Worm (Caenorhabditis elegans) whole organism, L1 larva: Measurements from ENCODE around the gene tsp-2.

Experiments used
- C16A3.4 ChIP-seq: fragments of 150-350 bp; optimal IDR thresholded peaks from 2 replicates; lab custom pipeline; 2014; ENCODE audit warnings: missing biosample characterization, missing genetic modification characterization
- aha-1 ChIP-seq: fragments of 150-350 bp; optimal IDR thresholded peaks from 2 replicates; lab custom pipeline; 2014; ENCODE audit warnings: missing biosample characterization, missing genetic modification characterization
- alr-1 ChIP-seq: fragments of 200-800 bp; sonication (Bioruptor generic); optimal IDR thresholded peaks from 2 replicates; lab custom pipeline; 2018; ENCODE audit warnings: borderline replicate concordance, mild to moderate bottlenecking, missing genetic modification characterization, missing compliant biosample characterization
- ama-1 ChIP-seq: fragments of 150-350 bp; optimal IDR thresholded peaks from 2 replicates; lab custom pipeline; 2014
- blmp-1 ChIP-seq: fragments of 150-350 bp; optimal IDR thresholded peaks from 2 replicates; lab custom pipeline; 2014; ENCODE audit warnings: missing biosample characterization, missing genetic modification characterization
- ceh-63 ChIP-seq: fragments of 200-800 bp; sonication (Bioruptor generic); optimal IDR thresholded peaks from 2 replicates; lab custom pipeline; 2018; ENCODE audit warnings: mild to moderate bottlenecking, missing genetic modification characterization, missing compliant biosample characterization
- ceh-82 ChIP-seq, 3 experiments: fragments of 150-350 bp in 1 of 3; sonication (generic microtip) in 2 of 3; optimal IDR thresholded peaks; 2 replicates each; lab custom pipeline; 2014 to 2017; ENCODE audit warnings: missing biosample characterization in 3 of 3, missing genetic modification characterization in 3 of 3
- ceh-90 ChIP-seq: sonication (generic microtip); optimal IDR thresholded peaks from 2 replicates; lab custom pipeline; 2016; ENCODE audit warnings: missing genetic modification characterization, missing compliant biosample characterization
- ces-1 ChIP-seq: fragments of 150-350 bp; optimal IDR thresholded peaks from 2 replicates; lab custom pipeline; 2014; ENCODE audit warnings: missing biosample characterization, missing genetic modification reagents, missing genetic modification characterization
- dpl-1 ChIP-seq, 3 experiments: fragments of 150-350 bp in 2 of 3; sonication (generic microtip) in 1 of 3; optimal IDR thresholded peaks; 2 replicates each; lab custom pipeline; 2014 to 2017; ENCODE audit warnings: missing biosample characterization in 3 of 3, missing genetic modification characterization in 3 of 3, missing genetic modification reagents in 3 of 3
- dsc-1 ChIP-seq: sonication (generic microtip); optimal IDR thresholded peaks from 2 replicates; lab custom pipeline; 2016; ENCODE audit warnings: mild to moderate bottlenecking, missing genetic modification characterization, missing compliant biosample characterization
- efl-1 ChIP-seq, 4 experiments: fragments of 150-350 bp; optimal IDR thresholded peaks in 3 of 4; peaks in 1 of 4; 1 replicate in 1 of 4; 2 replicates in 3 of 4; lab custom pipeline; 2014; ENCODE audit warnings: missing biosample characterization in 2 of 4, missing genetic modification characterization in 2 of 4, missing genetic modification reagents in 2 of 4
- egl-13 ChIP-seq: sonication (generic microtip); optimal IDR thresholded peaks from 2 replicates; lab custom pipeline; 2016; ENCODE audit warnings: missing genotype, missing genetic modification reagents, missing genetic modification characterization, missing compliant biosample characterization
- elt-2 ChIP-seq: sonication (generic microtip); optimal IDR thresholded peaks from 2 replicates; lab custom pipeline; 2016; ENCODE audit warnings: missing genetic modification characterization, mild to moderate bottlenecking, inconsistent platforms, missing compliant biosample characterization, missing genetic modification reagents
- ets-5 ChIP-seq: fragments of 200-800 bp; sonication (Bioruptor generic); IDR thresholded peaks from 2 replicates; pipeline ENCODE4 v1.3.6; 2022; ENCODE audit warnings: missing genetic modification characterization, missing compliant biosample characterization
- fkh-10 ChIP-seq: sonication (generic microtip); optimal IDR thresholded peaks from 2 replicates; lab custom pipeline; 2017; ENCODE audit warnings: missing biosample characterization, missing genetic modification reagents, missing genetic modification characterization
- hlh-17 ChIP-seq: fragments of 200-800 bp; sonication (Bioruptor generic); optimal IDR thresholded peaks from 2 replicates; lab custom pipeline; 2018; ENCODE audit warnings: missing genetic modification characterization, mild to moderate bottlenecking, missing compliant biosample characterization, moderate library complexity, borderline replicate concordance
- isw-1 ChIP-seq: fragments of 200-800 bp; sonication (Bioruptor generic); IDR thresholded peaks from 2 replicates; pipeline ENCODE4 v1.3.6; 2022; ENCODE audit warnings: missing genetic modification characterization, missing compliant biosample characterization
- jun-1 ChIP-seq: fragments of 150-350 bp; optimal IDR thresholded peaks from 2 replicates; lab custom pipeline; 2014; ENCODE audit warnings: missing biosample characterization, missing genetic modification reagents, missing genetic modification characterization
- lin-14 ChIP-seq: fragments of 200-800 bp; sonication (Bioruptor generic); optimal IDR thresholded peaks from 2 replicates; lab custom pipeline; 2018; ENCODE audit warnings: mild to moderate bottlenecking, missing genetic modification characterization, moderate library complexity, missing compliant biosample characterization
- lin-15B ChIP-seq: fragments of 150-350 bp; sonication (generic microtip); optimal IDR thresholded peaks from 3 replicates; lab custom pipeline; 2014; ENCODE audit warnings: missing biosample characterization, missing genetic modification characterization
- lin-35 ChIP-seq, 2 experiments: fragments of 150-350 bp; optimal IDR thresholded peaks; 2 replicates each; lab custom pipeline; 2014; ENCODE audit warnings: missing biosample characterization in 2 of 2, missing genetic modification characterization in 2 of 2, missing genetic modification reagents in 2 of 2
- lin-39 ChIP-seq: fragments of 150-350 bp; optimal IDR thresholded peaks from 2 replicates; lab custom pipeline; 2014; ENCODE audit warnings: missing biosample characterization, missing genetic modification reagents, missing genetic modification characterization
- lir-3 ChIP-seq: sonication (generic microtip); optimal IDR thresholded peaks from 2 replicates; lab custom pipeline; 2016; ENCODE audit warnings: mild to moderate bottlenecking, missing genetic modification characterization, moderate library complexity, missing compliant biosample characterization; ENCODE audit not compliant: poor library complexity
- lsy-2 ChIP-seq, 2 experiments: fragments of 150-350 bp; optimal IDR thresholded peaks; 2 replicates each; lab custom pipeline; 2014; ENCODE audit warnings: missing biosample characterization in 2 of 2, missing genetic modification characterization in 2 of 2
- mef-2 ChIP-seq: fragments of 150-350 bp; optimal IDR thresholded peaks from 2 replicates; lab custom pipeline; 2014; ENCODE audit warnings: missing biosample characterization, missing genetic modification characterization
- nhr-11 ChIP-seq: fragments of 150-350 bp; optimal IDR thresholded peaks from 2 replicates; lab custom pipeline; 2014; ENCODE audit warnings: missing biosample characterization, missing genetic modification characterization
- nhr-12 ChIP-seq: sonication (generic microtip); optimal IDR thresholded peaks from 2 replicates; lab custom pipeline; 2017; ENCODE audit warnings: missing biosample characterization, missing genetic modification characterization
- nhr-237 ChIP-seq: fragments of 150-350 bp; optimal IDR thresholded peaks from 2 replicates; lab custom pipeline; 2014; ENCODE audit warnings: missing biosample characterization, missing genetic modification characterization
- nhr-28 ChIP-seq: fragments of 150-350 bp; optimal IDR thresholded peaks from 2 replicates; lab custom pipeline; 2014; ENCODE audit warnings: missing biosample characterization, missing genetic modification characterization
- nhr-71 ChIP-seq: sonication (generic microtip); optimal IDR thresholded peaks from 2 replicates; lab custom pipeline; 2016; ENCODE audit warnings: mild to moderate bottlenecking, missing genetic modification characterization, moderate library complexity, missing compliant biosample characterization
- nhr-77 ChIP-seq: fragments of 150-350 bp; optimal IDR thresholded peaks from 2 replicates; lab custom pipeline; 2014; ENCODE audit warnings: missing biosample characterization, missing genetic modification characterization
- nhr-90 ChIP-seq: sonication (generic microtip); optimal IDR thresholded peaks from 2 replicates; lab custom pipeline; 2016; ENCODE audit warnings: mild to moderate bottlenecking, missing genetic modification characterization, missing compliant biosample characterization; ENCODE audit not compliant: poor library complexity
- pag-3 ChIP-seq: sonication (generic microtip); optimal IDR thresholded peaks from 2 replicates; lab custom pipeline; 2017; ENCODE audit warnings: missing genetic modification characterization, mild to moderate bottlenecking, missing compliant biosample characterization, antibody characterized with exemption, borderline replicate concordance; ENCODE audit not compliant: insufficient read depth
- rnt-1 ChIP-seq: sonication (generic microtip); optimal IDR thresholded peaks from 2 replicates; lab custom pipeline; 2016; ENCODE audit warnings: mild to moderate bottlenecking, missing genetic modification characterization, moderate library complexity, missing compliant biosample characterization
- snu-23 ChIP-seq: sonication (generic microtip); optimal IDR thresholded peaks from 2 replicates; lab custom pipeline; 2016; ENCODE audit warnings: missing genetic modification characterization, missing compliant biosample characterization
- sox-4 ChIP-seq: sonication (generic microtip); optimal IDR thresholded peaks from 2 replicates; lab custom pipeline; 2016; ENCODE audit warnings: missing genetic modification characterization, missing compliant biosample characterization
- sptf-1 ChIP-seq: fragments of 150-350 bp; optimal IDR thresholded peaks from 2 replicates; lab custom pipeline; 2014; ENCODE audit warnings: missing biosample characterization, missing genetic modification characterization
- tbx-2 ChIP-seq: sonication (generic microtip); optimal IDR thresholded peaks from 2 replicates; lab custom pipeline; 2016; ENCODE audit warnings: missing genetic modification characterization, missing compliant biosample characterization
- unc-130 ChIP-seq: fragments of 150-350 bp; optimal IDR thresholded peaks from 2 replicates; lab custom pipeline; 2017; ENCODE audit warnings: missing biosample characterization, missing genetic modification characterization, inconsistent platforms
- unc-30 ChIP-seq: sonication (generic microtip); optimal IDR thresholded peaks from 2 replicates; lab custom pipeline; 2017; ENCODE audit warnings: missing biosample characterization, missing genetic modification characterization
- unc-62 ChIP-seq: fragments of 150-350 bp; optimal IDR thresholded peaks from 2 replicates; lab custom pipeline; 2014; ENCODE audit warnings: missing biosample characterization, missing genetic modification reagents, missing genetic modification characterization
- unc-86 ChIP-seq: sonication (generic microtip); optimal IDR thresholded peaks from 2 replicates; lab custom pipeline; 2016; ENCODE audit warnings: missing genetic modification characterization, missing compliant biosample characterization
- vab-15 ChIP-seq: sonication (generic microtip); optimal IDR thresholded peaks from 2 replicates; lab custom pipeline; 2017; ENCODE audit warnings: missing genotype, mild to moderate bottlenecking, missing genetic modification characterization, missing compliant biosample characterization
- zag-1 ChIP-seq: fragments of 150-350 bp; optimal IDR thresholded peaks from 2 replicates; lab custom pipeline; 2014; ENCODE audit warnings: missing biosample characterization, missing genetic modification characterization
- ztf-4 ChIP-seq: fragments of 150-350 bp; optimal IDR thresholded peaks from 2 replicates; lab custom pipeline; 2014; ENCODE audit warnings: missing biosample characterization, missing genetic modification characterization

tsp-2 gene

DNA sequence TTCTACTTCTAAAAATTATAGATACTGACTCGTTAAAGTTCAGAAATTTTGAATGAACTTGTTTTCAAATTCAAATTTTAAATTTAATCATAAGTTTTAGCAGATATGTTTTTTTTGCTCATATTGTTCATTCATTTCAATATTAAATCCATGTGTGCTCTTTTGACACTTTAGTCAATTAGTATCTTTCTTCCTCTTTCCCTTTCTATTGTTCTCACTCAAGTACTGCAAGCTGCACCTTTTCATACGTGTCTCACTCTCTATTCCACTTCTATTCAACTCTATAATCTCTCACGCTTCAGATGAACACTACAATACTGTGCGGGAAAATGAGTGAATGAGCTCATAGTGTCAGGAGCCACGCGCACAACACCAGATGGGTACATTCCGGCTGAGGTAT is 19.8 kb downstream of the tsp-2 start, which contains the start of gene C30A5.16:
C30A5.16 (plus strand) TSS at position 301 of the 400 bp plus-strand sequence.
- TF ChIP-seq efl-1 (optimal IDR thresholded peaks at IDR 0.05; lab: Kevin White, UChicago), result no peak
- TF ChIP-seq efl-1 (GFP tag; optimal IDR thresholded peaks at IDR 0.05 in 1 of 2; lab: Kevin White, UChicago), result peak in 1 of 2 experiments; percentile 34
- TF ChIP-seq dsc-1 (tag; lab: Kevin White, UChicago), result peak; percentile 11
- no peak for TF ChIP-seq sox-4 (tag; lab: Kevin White, UChicago)
- TF ChIP-seq blmp-1 (tag; lab: Kevin White, UChicago), result no peak
- TF ChIP-seq fkh-10 (GFP tag; lab: Kevin White, UChicago), result no peak
- TF ChIP-seq, all 84 proteins: peak for 2

DNA sequence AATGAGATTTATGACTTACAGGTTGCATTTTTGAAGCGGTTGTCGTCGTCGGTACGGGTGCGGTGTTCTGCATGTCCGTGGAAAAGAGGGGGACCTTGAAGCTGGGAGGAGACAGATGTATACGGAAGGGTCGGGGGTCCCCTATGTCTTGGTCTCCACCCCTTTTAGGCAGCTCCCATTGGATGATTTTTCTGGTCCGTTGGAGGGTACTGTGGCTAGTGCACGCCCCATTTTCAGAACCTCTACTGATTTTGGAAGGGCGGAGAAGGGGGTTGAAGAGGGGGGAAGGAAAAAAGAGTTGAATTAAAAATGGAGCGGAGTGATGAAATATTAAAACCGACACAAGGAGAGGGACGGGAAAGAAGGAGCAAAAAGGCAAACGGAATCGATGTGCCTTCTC is 21.5 kb downstream of the tsp-2 start, which contains the start of gene unc-86:
unc-86 (minus strand) TSS at position 113 of the 400 bp plus-strand sequence.
- TF ChIP-seq lsy-2 (tag; optimal IDR thresholded peaks at IDR 0.05; lab: Kevin White, UChicago) (peak in 1 of 2 experiments; percentile 31), vab-15 (tag; lab: Kevin White, UChicago) (no peak), ceh-82 (tag; optimal IDR thresholded peaks at IDR 0.05; lab: Kevin White, UChicago) (no peak), alr-1 (tag; lab: Kevin White, UChicago) (no peak), unc-86 (tag; lab: Kevin White, UChicago) (peak; percentile 86), snu-23 (no peak), ces-1 (GFP tag; lab: Kevin White, UChicago) (no peak), mef-2 (tag; lab: Kevin White, UChicago) (no peak), lin-35 (GFP tag; optimal IDR thresholded peaks at IDR 0.05; lab: Kevin White, UChicago) (no peak), nhr-71 (tag; lab: Kevin White, UChicago) (no peak), unc-30 (tag; lab: Kevin White, UChicago) (no peak), isw-1 (GFP tag; lab: Robert Waterston, UW) (no peak), lin-39 (tag; lab: Kevin White, UChicago) (no peak), ztf-4 (tag; lab: Kevin White, UChicago) (no peak), unc-62 (GFP tag; lab: Kevin White, UChicago) (no peak), lin-14 (GFP tag; lab: Kevin White, UChicago) (peak; percentile 4), dsc-1 (tag; lab: Kevin White, UChicago) (no peak), sox-4 (tag; lab: Kevin White, UChicago) (no peak)

DNA sequence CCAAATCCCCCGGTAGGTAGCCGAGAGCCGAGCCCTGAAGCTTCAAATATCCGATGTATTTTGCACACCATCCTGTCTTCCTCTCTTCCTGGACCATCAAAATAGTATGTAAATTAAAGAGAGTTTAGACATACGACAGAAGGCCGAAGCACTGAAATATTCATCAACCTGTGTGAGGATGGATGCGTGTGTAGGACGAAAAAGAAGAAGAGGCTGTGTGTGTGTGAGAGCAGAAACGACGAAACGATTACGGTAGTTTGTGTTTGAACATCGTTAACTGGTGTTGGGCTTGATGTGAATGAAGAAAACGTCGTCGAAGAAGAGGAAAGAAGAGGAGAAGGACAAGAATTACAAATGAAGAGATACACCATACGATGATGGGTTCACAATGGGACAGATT is 26.2 kb downstream of the tsp-2 start:
- TF ChIP-seq jun-1, result no peak
- no peak for TF ChIP-seq ceh-90 (tag; lab: Kevin White, UChicago)
- no peak for TF ChIP-seq lir-3
- TF ChIP-seq nhr-11, result no peak
- TF ChIP-seq nhr-90, result no peak
- no peak for TF ChIP-seq nhr-28 (tag; lab: Kevin White, UChicago)
- TF ChIP-seq C16A3.4, result no peak
- no peak for TF ChIP-seq ztf-4 (tag; lab: Kevin White, UChicago)
- TF ChIP-seq nhr-237 (tag; lab: Kevin White, UChicago), result no peak
- TF ChIP-seq fkh-10 (GFP tag; lab: Kevin White, UChicago), result no peak
- TF ChIP-seq egl-13, result peak; percentile 36
- no peak for TF ChIP-seq tbx-2 (tag; lab: Kevin White, UChicago)
- TF ChIP-seq efl-1 (optimal IDR thresholded peaks at IDR 0.05; lab: Kevin White, UChicago), result no peak
- TF ChIP-seq efl-1 (GFP tag; optimal IDR thresholded peaks at IDR 0.05 in 1 of 2; lab: Kevin White, UChicago), result no peak
- no peak for TF ChIP-seq unc-130 (tag; lab: Kevin White, UChicago)
- TF ChIP-seq lsy-2 (tag; optimal IDR thresholded peaks at IDR 0.05; lab: Kevin White, UChicago), result peak in 1 of 2 experiments; percentile 61
- no peak for TF ChIP-seq nhr-77 (tag; lab: Kevin White, UChicago)
- peak; percentile 41 for TF ChIP-seq lin-14 (GFP tag; lab: Kevin White, UChicago)
- TF ChIP-seq hlh-17 (GFP tag; lab: Kevin White, UChicago), result no peak
- TF ChIP-seq ceh-63 (GFP tag; lab: Kevin White, UChicago), result no peak
- no peak for TF ChIP-seq pag-3 (tag; lab: Kevin White, UChicago)
- no peak for TF ChIP-seq dpl-1 (GFP tag; optimal IDR thresholded peaks at IDR 0.05; lab: Kevin White, UChicago)
- TF ChIP-seq ama-1 (lab: Kevin White, UChicago), result no peak
- TF ChIP-seq sptf-1, result no peak
- no peak for TF ChIP-seq snu-23
- no peak for TF ChIP-seq lin-39 (tag; lab: Kevin White, UChicago)
- TF ChIP-seq nhr-12 (tag; lab: Kevin White, UChicago), result no peak
- TF ChIP-seq zag-1 (tag; lab: Kevin White, UChicago), result no peak
- TF ChIP-seq blmp-1 (tag; lab: Kevin White, UChicago), result no peak
- no peak for TF ChIP-seq aha-1
- no peak for TF ChIP-seq rnt-1 (tag; lab: Kevin White, UChicago)
- TF ChIP-seq lin-15B (tag; lab: Kevin White, UChicago), result no peak
- TF ChIP-seq unc-86 (tag; lab: Kevin White, UChicago), result peak; percentile 97
- no peak for TF ChIP-seq ets-5 (GFP tag; lab: Robert Waterston, UW)
- no peak for TF ChIP-seq elt-2 (tag; lab: Kevin White, UChicago)
- no peak for TF ChIP-seq alr-1 (tag; lab: Kevin White, UChicago)
